Worm (Caenorhabditis elegans): ENCODE measurements around the gene idpp-12.
"Not testable (repeated sequence)": the region's sequence is repeated elsewhere in the genome, so short reads cannot be mapped to it uniquely, and the experiment has no call there.

ce11 chrIV:3320778-3321177 is 17.0 kb downstream of the idpp-12 start:
- not testable (repeated sequence) for TF ChIP-seq ces-1 (GFP tag; optimal IDR thresholded peaks at IDR 0.05); lsy-2 (tag; optimal IDR thresholded peaks at IDR 0.05); nhr-237 (tag; optimal IDR thresholded peaks at IDR 0.05); php-3 (GFP tag; IDR thresholded peaks at IDR 0.05); T20F7.1 (GFP tag; optimal IDR thresholded peaks at IDR 0.05); Y48G9A.11 (GFP tag; IDR thresholded peaks at IDR 0.05); F49E8.2 (tag; optimal IDR thresholded peaks at IDR 0.05; ENCODE audit: borderline replicate concordance); nhr-11 (tag; optimal IDR thresholded peaks at IDR 0.05)
